Worm (Caenorhabditis elegans): ENCODE results near the gene ZC250.5.

Gene ZC250.5

DNA sequence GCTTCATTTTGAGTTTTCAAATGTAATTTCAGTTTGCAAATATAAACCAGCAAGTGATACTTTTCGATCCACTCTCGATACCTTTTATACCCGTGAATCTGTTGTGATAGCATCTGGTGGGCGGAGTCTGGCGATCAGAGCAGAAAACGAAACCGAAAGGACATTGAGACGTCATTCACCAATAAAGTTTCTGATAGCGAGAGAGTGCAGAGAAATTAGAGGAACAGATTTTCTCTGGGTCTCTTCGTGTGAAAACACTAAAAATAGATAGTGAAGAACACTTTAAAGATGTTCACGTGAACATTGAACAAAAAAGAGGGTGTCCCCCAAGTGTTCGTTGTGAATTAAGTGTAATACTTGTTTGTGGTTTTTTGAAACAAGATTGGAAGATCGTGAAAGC, 41.8 kb upstream of the ZC250.5 start, which contains the start of gene pgph-3 (continued):
- no peak for TF ChIP-seq ceh-82 (tag; optimal IDR thresholded peaks at IDR 0.05)

- TF ChIP-seq sma-9 (GFP tag; optimal IDR thresholded peaks at IDR 0.05) (peak; percentile 25), sma-9 (tag; optimal IDR thresholded peaks at IDR 0.05) (no peak), mab-5 (tag; optimal IDR thresholded peaks at IDR 0.05) (no peak), crh-2 (tag; optimal IDR thresholded peaks at IDR 0.05) (peak; percentile 2), ama-1 (optimal IDR thresholded peaks at IDR 0.05) (no peak)
Measured at ce11 chrV:5765081-5765480, 40.5 kb upstream of the ZC250.5 start, which contains the start of gene pgph-2. pgph-2 (plus strand) TSS chrV:5765127.

- TF ChIP-seq nhr-25 (tag; optimal IDR thresholded peaks at IDR 0.05) (peak; percentile 49), sma-9 (GFP tag; optimal IDR thresholded peaks at IDR 0.05) (peak; percentile 92), sma-9 (tag; optimal IDR thresholded peaks at IDR 0.05) (peak; percentile 10), lin-39 (tag; optimal IDR thresholded peaks at IDR 0.05) (no peak), Y55F3AM.14 (GFP tag; optimal IDR thresholded peaks at IDR 0.05) (peak; percentile 39), blmp-1 (tag; optimal IDR thresholded peaks at IDR 0.05; ENCODE audit: insufficient read depth) (peak; percentile 81), dmd-4 (tag; optimal IDR thresholded peaks at IDR 0.05) (no peak), ztf-11 (tag; optimal IDR thresholded peaks at IDR 0.05) (no peak), unc-55 (GFP tag; optimal IDR thresholded peaks at IDR 0.05) (no peak), alr-1 (tag; optimal IDR thresholded peaks at IDR 0.05) (no peak), zag-1 (tag; optimal IDR thresholded peaks at IDR 0.05) (no peak), sma-3 (GFP tag; optimal IDR thresholded peaks at IDR 0.05) (peak; percentile 94), nhr-10 (tag; optimal IDR thresholded peaks at IDR 0.05) (no peak), sem-4 (tag; optimal IDR thresholded peaks at IDR 0.05) (peak; percentile 17), peb-1 (tag; optimal IDR thresholded peaks at IDR 0.05) (no peak), unc-39 (tag; optimal IDR thresholded peaks at IDR 0.05) (no peak), egl-27 (tag; optimal IDR thresholded peaks at IDR 0.05) (peak; percentile 78), lin-11 (tag; optimal IDR thresholded peaks at IDR 0.05) (no peak), nhr-6 (tag; optimal IDR thresholded peaks at IDR 0.05) (no peak), nhr-21 (tag; optimal IDR thresholded peaks at IDR 0.05) (peak; percentile 94), ZK546.5 (tag; optimal IDR thresholded peaks at IDR 0.05) (no peak), nhr-77 (tag; optimal IDR thresholded peaks at IDR 0.05) (no peak), ceh-82 (tag; optimal IDR thresholded peaks at IDR 0.05) (no peak), ama-1 (optimal IDR thresholded peaks at IDR 0.05) (no peak), ceh-16 (tag; optimal IDR thresholded peaks at IDR 0.05) (no peak), ztf-1 (GFP tag; conservative IDR thresholded peaks at IDR 0.05) (no peak), F13H6.1 (tag; optimal IDR thresholded peaks at IDR 0.05) (peak; percentile 90), C34F6.9 (tag; optimal IDR thresholded peaks at IDR 0.05) (no peak), elt-1 (tag; optimal IDR thresholded peaks at IDR 0.05) (no peak), nhr-11 (tag; optimal IDR thresholded peaks at IDR 0.05) (no peak), aly-2 (tag; optimal IDR thresholded peaks at IDR 0.05) (no peak), lin-13 (GFP tag; optimal IDR thresholded peaks at IDR 0.05) (no peak), gmeb-1 (tag; optimal IDR thresholded peaks at IDR 0.05) (peak; percentile 57), mbf-1 (tag; optimal IDR thresholded peaks at IDR 0.05) (no peak), unc-62 (GFP tag; optimal IDR thresholded peaks at IDR 0.05) (no peak), R02D3.7 (tag; optimal IDR thresholded peaks at IDR 0.05) (no peak), crh-2 (tag; optimal IDR thresholded peaks at IDR 0.05) (peak; percentile 63), fos-1 (tag; optimal IDR thresholded peaks at IDR 0.05) (peak; percentile 39), mdl-1 (tag; optimal IDR thresholded peaks at IDR 0.05) (peak; percentile 77 to 78), nhr-237 (tag; optimal IDR thresholded peaks at IDR 0.05) (no peak), lsy-2 (tag; optimal IDR thresholded peaks at IDR 0.05) (peak in 1 of 2 experiments; percentile 19), skn-1 (tag; optimal IDR thresholded peaks at IDR 0.05) (no peak), snpc-4 (tag; optimal IDR thresholded peaks at IDR 0.05) (no peak), ztf-4 (tag; optimal IDR thresholded peaks at IDR 0.05) (no peak), elt-3 (tag; optimal IDR thresholded peaks at IDR 0.05) (no peak), nhr-12 (tag; optimal IDR thresholded peaks at IDR 0.05) (no peak), mab-5 (tag; optimal IDR thresholded peaks at IDR 0.05) (peak; percentile 19), nhr-23 (tag; optimal IDR thresholded peaks at IDR 0.05) (no peak), nhr-129 (tag; optimal IDR thresholded peaks at IDR 0.05) (peak; percentile 62)
Measured at ce11 chrV:5768292-5768695, 37.3 kb upstream of the ZC250.5 start.

Data from whole organism, L2 larva.